Worm (Caenorhabditis elegans) whole organism, late embryonic: ENCODE results near the gene srz-12.

Source experiments
- F13H6.1 ChIP-seq: sonication (generic microtip); optimal IDR thresholded peaks from 2 replicates; lab custom pipeline; 2016; ENCODE audit warnings: missing genetic modification characterization, missing compliant biosample characterization
- ama-1 ChIP-seq: fragments of 150-350 bp; optimal IDR thresholded peaks from 2 replicates; lab custom pipeline; 2014
- ceh-22 ChIP-seq: sonication (generic microtip); optimal IDR thresholded peaks from 2 replicates; lab custom pipeline; 2017; ENCODE audit warnings: missing biosample characterization, missing genetic modification characterization
- ceh-30 ChIP-seq: fragments of 150-350 bp; optimal IDR thresholded peaks from 2 replicates; lab custom pipeline; 2014; ENCODE audit warnings: missing biosample characterization, missing genetic modification characterization
- ceh-48 ChIP-seq: sonication (generic microtip); optimal IDR thresholded peaks from 2 replicates; lab custom pipeline; 2016; ENCODE audit warnings: missing genetic modification characterization, inconsistent platforms, missing compliant biosample characterization
- ceh-9 ChIP-seq: sonication (generic microtip); optimal IDR thresholded peaks from 2 replicates; lab custom pipeline; 2016; ENCODE audit warnings: mild to moderate bottlenecking, missing genetic modification characterization, inconsistent platforms, missing compliant biosample characterization
- nfya-1 ChIP-seq: sonication (generic microtip); optimal IDR thresholded peaks from 2 replicates; lab custom pipeline; 2017; ENCODE audit warnings: missing genetic modification characterization, mild to moderate bottlenecking, missing compliant biosample characterization, antibody characterized with exemption, moderate library complexity
- nhr-11 ChIP-seq: fragments of 150-350 bp; optimal IDR thresholded peaks from 2 replicates; lab custom pipeline; 2014; ENCODE audit warnings: missing biosample characterization, missing genetic modification characterization
- pat-9 ChIP-seq: fragments of 200-800 bp; sonication (Bioruptor generic); optimal IDR thresholded peaks from 2 replicates; lab custom pipeline; 2018; ENCODE audit warnings: mild to moderate bottlenecking, missing genetic modification characterization, moderate library complexity, missing compliant biosample characterization
- pqm-1 ChIP-seq: sonication (generic microtip); optimal IDR thresholded peaks from 2 replicates; lab custom pipeline; 2016; ENCODE audit warnings: missing genetic modification characterization, missing compliant biosample characterization
- sdc-2 ChIP-seq: sonication (generic microtip); optimal IDR thresholded peaks from 2 replicates; lab custom pipeline; 2016; ENCODE audit warnings: missing genotype, missing genetic modification characterization, missing compliant biosample characterization
- unc-42 ChIP-seq: sonication (generic microtip); optimal IDR thresholded peaks from 2 replicates; lab custom pipeline; 2016; ENCODE audit warnings: missing genotype, missing genetic modification characterization, missing compliant biosample characterization
- ztf-16 ChIP-seq: sonication (generic microtip); optimal IDR thresholded peaks from 2 replicates; lab custom pipeline; 2017; ENCODE audit warnings: missing genetic modification characterization, missing compliant biosample characterization

DNA sequence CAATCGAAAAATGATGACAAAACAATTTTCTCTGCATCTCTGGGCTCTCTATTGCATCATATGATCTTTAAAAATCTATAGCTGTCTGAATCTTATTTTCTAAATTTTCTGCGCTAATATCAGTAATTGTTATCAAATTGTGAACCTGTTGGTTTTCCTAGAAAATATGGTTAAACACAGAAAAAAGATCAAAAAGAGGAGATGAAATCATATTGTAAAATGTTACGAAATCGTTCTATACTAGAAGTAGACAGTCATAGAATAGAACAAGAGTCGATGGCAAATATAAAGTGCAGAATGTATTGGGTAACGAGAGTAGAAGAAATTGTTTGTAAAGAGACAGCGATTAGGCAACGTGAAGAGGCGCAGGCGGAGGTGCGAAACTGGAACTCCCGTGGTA lies 18.2 kb upstream of the srz-12 start:
- no peak for TF ChIP-seq ceh-48
- TF ChIP-seq nfya-1 (tag; lab: Kevin White, UChicago) = no peak
- TF ChIP-seq nhr-11 (tag; lab: Kevin White, UChicago) = no peak
- no peak for TF ChIP-seq pat-9 (tag; lab: Kevin White, UChicago)
- TF ChIP-seq sdc-2 (tag; lab: Kevin White, UChicago) = no peak
- no peak for TF ChIP-seq F13H6.1 (tag; lab: Kevin White, UChicago)
- no peak for TF ChIP-seq ceh-22 (tag; lab: Kevin White, UChicago)
- TF ChIP-seq ceh-30 (tag; lab: Kevin White, UChicago) = no peak
- no peak for TF ChIP-seq pqm-1 (tag; lab: Kevin White, UChicago)
- no peak for TF ChIP-seq ceh-9 (tag; lab: Kevin White, UChicago)
- TF ChIP-seq ztf-16 (tag; lab: Kevin White, UChicago) = no peak
- TF ChIP-seq ama-1 (lab: Kevin White, UChicago) = no peak
- TF ChIP-seq unc-42 = no peak
